Worm (Caenorhabditis elegans): Measurements from ENCODE around the gene K09E9.4.

The K09E9.4 gene

DNA sequence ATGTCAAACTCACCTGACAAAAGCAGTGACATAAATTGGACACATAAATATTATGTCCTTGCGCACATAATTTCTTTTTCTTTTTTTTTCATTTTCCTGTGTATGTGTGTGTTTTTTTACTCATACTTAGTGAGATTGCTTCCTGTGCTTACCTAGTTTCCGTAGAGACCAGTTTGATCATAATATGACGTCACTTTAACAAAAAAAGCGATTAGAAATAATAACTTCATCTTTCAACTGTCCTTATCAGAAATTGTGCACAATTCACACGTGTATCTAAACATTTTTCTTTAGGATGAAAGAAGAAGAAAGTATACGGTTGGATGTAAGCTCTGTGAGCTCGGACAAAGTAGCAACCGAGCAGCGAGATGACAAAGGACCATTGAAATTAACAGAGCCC, 8.2 kb downstream of the K09E9.4 start (continued):
- TF ChIP-seq ZK337.2 (GFP tag; IDR thresholded peaks at IDR 0.05) (no peak), dmd-6 (GFP tag; IDR thresholded peaks at IDR 0.05) (peak; percentile 47), mdl-1 (tag; optimal IDR thresholded peaks at IDR 0.05) (peak in 1 of 2 experiments; percentile 61), dmd-8 (GFP tag; IDR thresholded peaks at IDR 0.05) (no peak), lim-7 (GFP tag; IDR thresholded peaks at IDR 0.05) (no peak), daf-12 (tag; optimal IDR thresholded peaks at IDR 0.05) (no peak), F44E2.7 (GFP tag; IDR thresholded peaks at IDR 0.05) (no peak), pqm-1 (tag; optimal IDR thresholded peaks at IDR 0.05) (peak; percentile 24), zfp-2 (tag; optimal IDR thresholded peaks at IDR 0.05) (no peak), dve-1 (tag; optimal IDR thresholded peaks at IDR 0.05; ENCODE audit: insufficient read depth) (peak; percentile 22), ceh-20 (GFP tag; IDR thresholded peaks at IDR 0.05) (no peak), attf-4 (tag; optimal IDR thresholded peaks at IDR 0.05) (no peak), hlh-11 (tag; optimal IDR thresholded peaks at IDR 0.05) (peak; percentile 9)

DNA sequence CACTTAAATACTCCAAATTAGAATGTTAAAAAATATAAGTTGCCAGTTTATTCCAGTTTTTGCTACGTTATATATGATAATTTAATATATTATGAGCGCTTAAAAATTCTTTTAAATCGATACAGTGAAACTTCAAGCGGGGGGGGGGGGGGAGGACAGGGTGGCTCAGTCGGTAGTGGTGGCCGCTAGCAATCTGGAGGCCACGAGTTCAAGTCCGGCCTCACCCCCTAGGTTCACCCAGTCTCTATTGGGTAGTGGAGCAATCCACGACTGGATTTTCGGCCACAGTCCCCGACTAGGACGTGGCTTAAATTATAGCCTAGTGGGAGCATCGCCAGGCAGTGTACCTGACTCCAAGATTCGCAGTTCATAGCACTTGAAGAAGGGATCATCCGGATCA, 9.2 kb downstream of the K09E9.4 start:
- no peak for TF ChIP-seq unc-39 (tag; optimal IDR thresholded peaks at IDR 0.05)
- TF ChIP-seq lin-13 (GFP tag; optimal IDR thresholded peaks at IDR 0.05): no peak
- TF ChIP-seq arid-1 (GFP tag; conservative IDR thresholded peaks at IDR 0.05): no peak
- no peak for TF ChIP-seq duxl-1 (tag; optimal IDR thresholded peaks at IDR 0.05; ENCODE audit: poor library complexity)
- TF ChIP-seq set-16 (GFP tag; IDR thresholded peaks at IDR 0.05): peak; percentile 82
- TF ChIP-seq F26F4.8 (GFP tag; conservative IDR thresholded peaks at IDR 0.05): no peak

DNA sequence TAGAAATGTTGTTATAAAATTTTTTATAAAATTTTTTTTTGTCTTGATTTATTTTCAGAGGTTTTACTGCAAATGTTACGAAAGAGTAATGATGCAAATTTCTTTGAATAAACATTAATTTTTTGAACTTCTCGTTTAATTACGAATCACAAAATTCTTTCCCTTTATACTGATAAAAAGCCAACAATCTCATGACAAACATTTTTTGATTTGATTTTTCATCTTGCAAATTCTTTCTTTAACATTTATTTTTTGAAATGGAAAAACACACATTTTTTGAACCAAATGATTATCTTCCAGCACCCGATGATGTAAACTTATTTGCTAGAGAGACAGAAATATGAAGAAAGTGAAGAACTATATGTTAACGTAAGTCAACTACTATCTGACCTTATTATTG, 10.0 kb downstream of the K09E9.4 start, which contains the start of gene K09E9.1:
Gene K09E9.1, plus strand, starts transcription at position 301 of the 400 bp plus-strand sequence.
- no peak for TF ChIP-seq daf-16 (GFP tag; optimal IDR thresholded peaks at IDR 0.05)
- TF ChIP-seq daf-16 (tag; optimal IDR thresholded peaks at IDR 0.05): peak; percentile 14
- TF ChIP-seq spr-1 (tag; optimal IDR thresholded peaks at IDR 0.05): no peak

DNA sequence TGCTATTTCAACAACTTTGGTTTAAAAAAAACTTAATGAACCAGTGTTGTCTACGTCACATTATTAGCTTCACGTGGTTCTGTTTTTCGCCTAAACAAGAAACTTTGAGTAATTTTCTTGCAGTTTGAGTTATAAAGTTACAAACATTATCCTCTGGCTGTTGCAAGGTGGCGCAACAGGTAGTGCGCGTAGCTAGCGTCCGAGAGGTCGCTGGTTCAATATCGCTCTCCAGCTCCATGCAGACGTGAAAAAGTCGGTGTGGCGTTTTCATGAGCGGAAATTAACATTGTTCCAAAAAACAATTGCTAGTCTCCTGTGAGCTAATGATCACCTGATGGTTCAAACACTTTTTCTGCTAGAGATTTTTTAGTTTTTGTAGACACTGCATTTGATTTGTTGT, 11.0 kb downstream of the K09E9.4 start:
- TF ChIP-seq mes-2 (tag; optimal IDR thresholded peaks at IDR 0.05; ENCODE audit: poor library complexity, severe bottlenecking) (peak; percentile 46), ZK546.5 (tag; optimal IDR thresholded peaks at IDR 0.05) (no peak), vab-7 (GFP tag; IDR thresholded peaks at IDR 0.05) (peak; percentile 61; the same call in 1 of the 2 replicates), dmd-6 (GFP tag; IDR thresholded peaks at IDR 0.05) (peak; percentile 52), duxl-1 (tag; optimal IDR thresholded peaks at IDR 0.05; ENCODE audit: poor library complexity) (peak; percentile 49), hlh-30 (tag; optimal IDR thresholded peaks at IDR 0.05; ENCODE audit: insufficient read depth) (peak; percentile 48), ZK337.2 (GFP tag; IDR thresholded peaks at IDR 0.05) (no peak), ctbp-1 (GFP tag; IDR thresholded peaks at IDR 0.05) (0 out of 2 replicates have a peak, but pooled peaks have one; percentile 19), ceh-20 (GFP tag; IDR thresholded peaks at IDR 0.05) (0 out of 2 replicates have a peak, but pooled peaks have one; percentile 33), lin-13 (GFP tag; optimal IDR thresholded peaks at IDR 0.05) (peak; percentile 17), nhr-48 (tag; optimal IDR thresholded peaks at IDR 0.05) (peak; percentile 30), egl-43 (GFP tag; IDR thresholded peaks at IDR 0.05) (peak; percentile 75), tra-1 (GFP tag; IDR thresholded peaks at IDR 0.05) (0 out of 2 replicates have a peak, but pooled peaks have one; percentile 21), pha-4 (GFP tag; IDR thresholded peaks at IDR 0.05) (peak; percentile 68; the same call in 1 of the 2 replicates), pha-4 (tag; optimal IDR thresholded peaks at IDR 0.05) (no peak), snpc-1.2 (GFP tag; IDR thresholded peaks at IDR 0.05) (peak; percentile 68), T26A8.4 (GFP tag; IDR thresholded peaks at IDR 0.05) (peak; percentile 36; the same call in 1 of the 2 replicates), hlh-11 (tag; optimal IDR thresholded peaks at IDR 0.05) (peak; percentile 32), dmd-8 (GFP tag; IDR thresholded peaks at IDR 0.05) (no peak), lin-38 (GFP tag; IDR thresholded peaks at IDR 0.05) (peak; percentile 46), nhr-42 (GFP tag; IDR thresholded peaks at IDR 0.05) (0 out of 2 replicates have a peak, but pooled peaks have one; percentile 24), daf-16 (GFP tag; optimal IDR thresholded peaks at IDR 0.05) (peak in 1 of 2 experiments; percentile 52), daf-16 (tag; optimal IDR thresholded peaks at IDR 0.05) (peak; percentile 50), dve-1 (tag; optimal IDR thresholded peaks at IDR 0.05; ENCODE audit: insufficient read depth) (peak; percentile 72), lir-3 (tag; optimal IDR thresholded peaks at IDR 0.05) (peak; percentile 12), zfp-3 (GFP tag; conservative IDR thresholded peaks at IDR 0.05) (0 out of 2 replicates have a peak, but pooled peaks have one; percentile 48), ztf-7 (tag; optimal IDR thresholded peaks at IDR 0.05) (no peak), madf-9 (GFP tag; conservative IDR thresholded peaks at IDR 0.05) (no peak), Y105C5A.15 (GFP tag; IDR thresholded peaks at IDR 0.05) (0 out of 2 replicates have a peak, but pooled peaks have one; percentile 48), zfp-2 (tag; optimal IDR thresholded peaks at IDR 0.05) (no peak), fos-1 (tag; optimal IDR thresholded peaks at IDR 0.05) (no peak), nhr-102 (tag; optimal IDR thresholded peaks at IDR 0.05) (no peak)
